Worm (Caenorhabditis elegans): Measurements from ENCODE around the gene vps-37.

vps-37 gene

DNA sequence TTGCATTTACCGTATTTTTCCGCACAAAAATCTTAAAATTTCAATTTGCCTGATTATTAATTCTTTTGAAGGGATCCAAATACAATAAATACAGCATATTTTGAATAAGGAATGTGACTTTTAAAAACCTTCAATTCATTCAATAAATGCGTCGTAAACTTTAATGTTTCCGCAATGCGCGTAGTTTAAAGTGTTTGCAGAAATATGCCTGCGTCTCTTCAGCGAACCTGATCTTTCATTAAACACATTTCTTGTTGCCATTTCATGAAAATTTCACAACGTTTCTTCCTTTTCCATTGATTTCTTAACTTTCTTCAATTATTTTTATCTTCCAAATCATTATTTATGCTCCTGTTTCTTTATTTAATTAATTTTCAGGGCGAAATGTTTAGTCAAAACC lies at the start of gene vps-37:
Gene vps-37 (plus strand): TSS at position 378 of the 400 bp plus-strand sequence.
- peak; percentile 46 for TF ChIP-seq egl-27 (tag; optimal IDR thresholded peaks at IDR 0.05)
- TF ChIP-seq unc-39 (tag; optimal IDR thresholded peaks at IDR 0.05) = no peak
- no peak for TF ChIP-seq mbf-1 (tag; optimal IDR thresholded peaks at IDR 0.05)
- TF ChIP-seq elt-1 (tag; optimal IDR thresholded peaks at IDR 0.05) = no peak
- peak; percentile 81 to 94 for TF ChIP-seq lsy-2 (tag; optimal IDR thresholded peaks at IDR 0.05)
- no peak for TF ChIP-seq skn-1 (tag; optimal IDR thresholded peaks at IDR 0.05)
- no peak for TF ChIP-seq peb-1 (tag; optimal IDR thresholded peaks at IDR 0.05)
- TF ChIP-seq mab-5 (tag; optimal IDR thresholded peaks at IDR 0.05) = peak; percentile 70
- TF ChIP-seq unc-62 (GFP tag; optimal IDR thresholded peaks at IDR 0.05) = no peak
- peak; percentile 78 for TF ChIP-seq nhr-21 (tag; optimal IDR thresholded peaks at IDR 0.05)
- peak; percentile 86 for TF ChIP-seq C34F6.9 (tag; optimal IDR thresholded peaks at IDR 0.05)
- no peak for TF ChIP-seq nhr-11 (tag; optimal IDR thresholded peaks at IDR 0.05)
- no peak for TF ChIP-seq ceh-82 (tag; optimal IDR thresholded peaks at IDR 0.05)
- peak; percentile 60 for TF ChIP-seq fos-1 (tag; optimal IDR thresholded peaks at IDR 0.05)
- TF ChIP-seq gmeb-1 (tag; optimal IDR thresholded peaks at IDR 0.05) = peak; percentile 86
- TF ChIP-seq sem-4 (tag; optimal IDR thresholded peaks at IDR 0.05) = peak; percentile 81
- TF ChIP-seq R02D3.7 (tag; optimal IDR thresholded peaks at IDR 0.05) = no peak
- peak; percentile 88 for TF ChIP-seq crh-2 (tag; optimal IDR thresholded peaks at IDR 0.05)
- peak; percentile 80 for TF ChIP-seq nhr-129 (tag; optimal IDR thresholded peaks at IDR 0.05)
- no peak for TF ChIP-seq lin-39 (tag; optimal IDR thresholded peaks at IDR 0.05)
- no peak for TF ChIP-seq mdl-1 (tag; optimal IDR thresholded peaks at IDR 0.05)
- peak; percentile 69 for TF ChIP-seq zag-1 (tag; optimal IDR thresholded peaks at IDR 0.05)
- TF ChIP-seq F13H6.1 (tag; optimal IDR thresholded peaks at IDR 0.05) = peak; percentile 78
- TF ChIP-seq ama-1 (optimal IDR thresholded peaks at IDR 0.05) = no peak
- TF ChIP-seq elt-3 (tag; optimal IDR thresholded peaks at IDR 0.05) = no peak
- peak; percentile 17 for TF ChIP-seq blmp-1 (tag; optimal IDR thresholded peaks at IDR 0.05; ENCODE audit: insufficient read depth)
- no peak for TF ChIP-seq Y55F3AM.14 (GFP tag; optimal IDR thresholded peaks at IDR 0.05)
- TF ChIP-seq nhr-12 (tag; optimal IDR thresholded peaks at IDR 0.05) = no peak
- peak; percentile 45 for TF ChIP-seq nhr-77 (tag; optimal IDR thresholded peaks at IDR 0.05)
- TF ChIP-seq ztf-11 (tag; optimal IDR thresholded peaks at IDR 0.05) = no peak
- peak; percentile 90 for TF ChIP-seq lin-13 (GFP tag; optimal IDR thresholded peaks at IDR 0.05)
- TF ChIP-seq sma-3 (GFP tag; optimal IDR thresholded peaks at IDR 0.05) = peak; percentile 47
- no peak for TF ChIP-seq alr-1 (tag; optimal IDR thresholded peaks at IDR 0.05)
- TF ChIP-seq nhr-6 (tag; optimal IDR thresholded peaks at IDR 0.05) = peak; percentile 82
- TF ChIP-seq sma-9 (GFP tag; optimal IDR thresholded peaks at IDR 0.05) = peak; percentile 84
- TF ChIP-seq sma-9 (tag; optimal IDR thresholded peaks at IDR 0.05) = no peak
- no peak for TF ChIP-seq ZK546.5 (tag; optimal IDR thresholded peaks at IDR 0.05)
- TF ChIP-seq unc-55 (GFP tag; optimal IDR thresholded peaks at IDR 0.05) = peak; percentile 91
- TF ChIP-seq nhr-23 (tag; optimal IDR thresholded peaks at IDR 0.05) = no peak
- TF ChIP-seq ztf-4 (tag; optimal IDR thresholded peaks at IDR 0.05) = peak; percentile 57
- TF ChIP-seq ztf-1 (GFP tag; conservative IDR thresholded peaks at IDR 0.05) = no peak
- TF ChIP-seq nhr-10 (tag; optimal IDR thresholded peaks at IDR 0.05) = no peak
- peak; percentile 80 for TF ChIP-seq nhr-25 (tag; optimal IDR thresholded peaks at IDR 0.05)
- TF ChIP-seq nhr-237 (tag; optimal IDR thresholded peaks at IDR 0.05) = no peak
- TF ChIP-seq ceh-16 (tag; optimal IDR thresholded peaks at IDR 0.05) = no peak
- TF ChIP-seq snpc-4 (tag; optimal IDR thresholded peaks at IDR 0.05) = peak; percentile 81
- TF ChIP-seq dmd-4 (tag; optimal IDR thresholded peaks at IDR 0.05) = no peak
- TF ChIP-seq lin-11 (tag; optimal IDR thresholded peaks at IDR 0.05) = no peak
- no peak for TF ChIP-seq aly-2 (tag; optimal IDR thresholded peaks at IDR 0.05)

Data from whole organism, L2 larva.